Fruit fly (Drosophila melanogaster): ENCODE measurements around the gene Fad2.

DNA sequence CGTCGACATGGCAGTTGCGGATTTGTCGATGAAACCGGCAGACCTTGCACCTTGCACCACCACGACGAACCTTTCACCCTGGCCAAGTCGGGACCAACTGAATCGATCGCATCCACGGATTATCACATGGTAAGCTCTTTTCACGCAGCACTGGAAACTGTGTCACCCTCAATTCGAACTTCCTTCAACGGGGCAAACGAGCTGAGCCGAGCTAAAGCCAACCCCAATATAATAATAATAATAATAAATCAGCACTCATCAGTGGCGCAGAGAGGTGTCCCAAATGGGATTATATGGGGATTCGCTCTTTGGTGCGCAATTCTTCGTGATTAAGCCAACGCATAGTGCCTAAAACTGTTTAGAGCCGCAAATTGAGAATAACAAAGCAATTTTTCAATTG, 27.9 kb downstream of the Fad2 start, which contains the start of gene CG43693:
- no peak for TF ChIP-seq CG8478 (optimal IDR thresholded peaks at IDR 0.05)
- no peak for TF ChIP-seq CTCF (optimal IDR thresholded peaks at IDR 0.05)

All from S2 (cell line).